Worm (Caenorhabditis elegans): ENCODE data around the gene K08E5.5.

K08E5.5 gene

ce11 chrIII:10150710-10151109 is 9.6 kb downstream of the K08E5.5 start:
- TF ChIP-seq lin-11 (tag; optimal IDR thresholded peaks at IDR 0.05) = peak; percentile 19
- peak in 1 of 2 experiments; percentile 38 for TF ChIP-seq lsy-2 (tag; optimal IDR thresholded peaks at IDR 0.05)
- no peak for TF ChIP-seq ztf-11 (tag; optimal IDR thresholded peaks at IDR 0.05)
- peak; percentile 30 for TF ChIP-seq C34F6.9 (tag; optimal IDR thresholded peaks at IDR 0.05)
- peak; percentile 35 for TF ChIP-seq sma-9 (GFP tag; optimal IDR thresholded peaks at IDR 0.05)
- TF ChIP-seq sma-9 (tag; optimal IDR thresholded peaks at IDR 0.05) = no peak
- TF ChIP-seq zag-1 (tag; optimal IDR thresholded peaks at IDR 0.05) = no peak

- TF ChIP-seq sma-3 (GFP tag; optimal IDR thresholded peaks at IDR 0.05) (no peak), gmeb-1 (tag; optimal IDR thresholded peaks at IDR 0.05) (no peak), unc-62 (GFP tag; optimal IDR thresholded peaks at IDR 0.05) (no peak)
Measured at ce11 chrIII:10149910-10150309, 10.4 kb downstream of the K08E5.5 start.

ce11 chrIII:10146701-10147100 is 13.6 kb downstream of the K08E5.5 start, which contains the start of gene K08E5.1:
K08E5.1 (minus strand) TSS chrIII:10146801.
- no peak for TF ChIP-seq blmp-1 (tag; optimal IDR thresholded peaks at IDR 0.05; ENCODE audit: insufficient read depth)
- no peak for TF ChIP-seq elt-1 (tag; optimal IDR thresholded peaks at IDR 0.05)
- TF ChIP-seq crh-2 (tag; optimal IDR thresholded peaks at IDR 0.05) = no peak
- no peak for TF ChIP-seq nhr-23 (tag; optimal IDR thresholded peaks at IDR 0.05)
- no peak for TF ChIP-seq unc-55 (GFP tag; optimal IDR thresholded peaks at IDR 0.05)
- TF ChIP-seq nhr-11 (tag; optimal IDR thresholded peaks at IDR 0.05) = no peak
- no peak for TF ChIP-seq gmeb-1 (tag; optimal IDR thresholded peaks at IDR 0.05)
- no peak for TF ChIP-seq nhr-237 (tag; optimal IDR thresholded peaks at IDR 0.05)
- TF ChIP-seq mbf-1 (tag; optimal IDR thresholded peaks at IDR 0.05) = no peak
- no peak for TF ChIP-seq nhr-129 (tag; optimal IDR thresholded peaks at IDR 0.05)
- TF ChIP-seq egl-27 (tag; optimal IDR thresholded peaks at IDR 0.05) = no peak
- no peak for TF ChIP-seq unc-62 (GFP tag; optimal IDR thresholded peaks at IDR 0.05)
- TF ChIP-seq Y55F3AM.14 (GFP tag; optimal IDR thresholded peaks at IDR 0.05) = no peak
- TF ChIP-seq ztf-11 (tag; optimal IDR thresholded peaks at IDR 0.05) = no peak
- no peak for TF ChIP-seq ztf-4 (tag; optimal IDR thresholded peaks at IDR 0.05)
- no peak for TF ChIP-seq unc-39 (tag; optimal IDR thresholded peaks at IDR 0.05)
- TF ChIP-seq nhr-12 (tag; optimal IDR thresholded peaks at IDR 0.05) = no peak

- TF ChIP-seq F13H6.1 (tag; optimal IDR thresholded peaks at IDR 0.05) (no peak), nhr-237 (tag; optimal IDR thresholded peaks at IDR 0.05) (no peak), crh-2 (tag; optimal IDR thresholded peaks at IDR 0.05) (no peak), mdl-1 (tag; optimal IDR thresholded peaks at IDR 0.05) (no peak), C34F6.9 (tag; optimal IDR thresholded peaks at IDR 0.05) (no peak), lin-13 (GFP tag; optimal IDR thresholded peaks at IDR 0.05) (no peak), lin-11 (tag; optimal IDR thresholded peaks at IDR 0.05) (no peak)
Measured at ce11 chrIII:10140732-10141131, 19.6 kb downstream of the K08E5.5 start, which contains the start of gene K08E5.6. K08E5.6 (plus strand) TSS chrIII:10141032.

- TF ChIP-seq nhr-77 (tag; optimal IDR thresholded peaks at IDR 0.05) (no peak), R02D3.7 (tag; optimal IDR thresholded peaks at IDR 0.05) (no peak), ztf-1 (GFP tag; conservative IDR thresholded peaks at IDR 0.05) (no peak), sma-3 (GFP tag; optimal IDR thresholded peaks at IDR 0.05) (no peak), F13H6.1 (tag; optimal IDR thresholded peaks at IDR 0.05) (peak; percentile 43), ztf-11 (tag; optimal IDR thresholded peaks at IDR 0.05) (no peak), sma-9 (GFP tag; optimal IDR thresholded peaks at IDR 0.05) (peak; percentile 20), sma-9 (tag; optimal IDR thresholded peaks at IDR 0.05) (no peak), lsy-2 (tag; optimal IDR thresholded peaks at IDR 0.05) (peak in 1 of 2 experiments; percentile 30), unc-55 (GFP tag; optimal IDR thresholded peaks at IDR 0.05) (peak; percentile 36), blmp-1 (tag; optimal IDR thresholded peaks at IDR 0.05; ENCODE audit: insufficient read depth) (peak; percentile 22), C34F6.9 (tag; optimal IDR thresholded peaks at IDR 0.05) (peak; percentile 15)
Measured at ce11 chrIII:10136778-10137177, 23.5 kb downstream of the K08E5.5 start, which contains the start of gene ZK1128.7. ZK1128.7 (plus strand) TSS chrIII:10137006.

- TF ChIP-seq crh-2 (tag; optimal IDR thresholded peaks at IDR 0.05) (peak; percentile 38), nhr-25 (tag; optimal IDR thresholded peaks at IDR 0.05) (no peak), ztf-11 (tag; optimal IDR thresholded peaks at IDR 0.05) (no peak), fos-1 (tag; optimal IDR thresholded peaks at IDR 0.05) (peak; percentile 88), ama-1 (optimal IDR thresholded peaks at IDR 0.05) (no peak), elt-1 (tag; optimal IDR thresholded peaks at IDR 0.05) (no peak), zag-1 (tag; optimal IDR thresholded peaks at IDR 0.05) (no peak)
Measured at ce11 chrIII:10134517-10134916, 25.8 kb downstream of the K08E5.5 start.

Measured in whole organism, L2 larva.